Worm (Caenorhabditis elegans): ENCODE measurements around the gene Y54G2A.10.

- TF ChIP-seq him-1 (tag; optimal IDR thresholded peaks at IDR 0.05) (no peak), dao-5 (tag; optimal IDR thresholded peaks at IDR 0.05) (no peak)
Measured at ce11 chrIV:2761477-2761876, 38.0 kb upstream of the Y54G2A.10 start.

All from whole organism, L4/young adult.